Worm (Caenorhabditis elegans): ENCODE results near the gene C37C3.11.

C37C3.11 gene

DNA sequence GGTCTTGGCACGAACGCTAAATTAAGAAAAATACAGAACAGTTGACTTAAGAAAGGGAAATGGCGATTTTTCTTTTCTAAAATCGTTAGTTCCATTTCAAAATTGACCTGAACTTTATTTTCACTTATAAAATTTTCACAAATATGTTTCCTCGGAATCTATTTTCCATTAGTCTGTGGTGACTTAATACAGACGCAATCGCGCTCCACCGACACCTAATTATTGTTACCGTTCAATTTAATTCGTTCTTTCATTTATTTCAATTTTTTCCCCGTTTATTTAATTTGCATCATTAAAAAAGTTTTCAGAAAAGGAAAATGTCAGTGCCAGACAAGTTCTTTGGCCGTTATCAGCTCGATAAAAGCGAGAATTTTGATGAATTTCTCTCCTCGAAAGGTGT is 44.3 kb downstream of the C37C3.11 start, which contains the start of gene lbp-4 (continued):
- TF ChIP-seq set-16 (GFP tag; IDR thresholded peaks at IDR 0.05) (no peak), T20F7.1 (GFP tag; optimal IDR thresholded peaks at IDR 0.05) (no peak), F37D6.2 (tag; optimal IDR thresholded peaks at IDR 0.05) (no peak), ama-1 (optimal IDR thresholded peaks at IDR 0.05) (no peak), madf-9 (GFP tag; conservative IDR thresholded peaks at IDR 0.05) (no peak), pqm-1 (tag; optimal IDR thresholded peaks at IDR 0.05) (peak; percentile 56), nhr-28 (tag; optimal IDR thresholded peaks at IDR 0.05) (peak; percentile 32), snpc-1.2 (GFP tag; IDR thresholded peaks at IDR 0.05) (no peak), zfp-3 (GFP tag; conservative IDR thresholded peaks at IDR 0.05) (no peak), lin-15B (tag; optimal IDR thresholded peaks at IDR 0.05) (no peak), lir-3 (tag; optimal IDR thresholded peaks at IDR 0.05) (no peak), ceh-62 (tag; optimal IDR thresholded peaks at IDR 0.05) (no peak), duxl-1 (tag; optimal IDR thresholded peaks at IDR 0.05; ENCODE audit: poor library complexity) (no peak), lim-7 (GFP tag; IDR thresholded peaks at IDR 0.05) (no peak), aly-2 (tag; optimal IDR thresholded peaks at IDR 0.05) (no peak), spr-1 (tag; optimal IDR thresholded peaks at IDR 0.05) (no peak), egl-27 (tag; optimal IDR thresholded peaks at IDR 0.05) (no peak), hif-1 (tag; optimal IDR thresholded peaks at IDR 0.05) (peak in 1 of 2 experiments; percentile 46), ces-1 (GFP tag; optimal IDR thresholded peaks at IDR 0.05) (no peak), nhr-76 (tag; optimal IDR thresholded peaks at IDR 0.05) (no peak), zfp-2 (tag; optimal IDR thresholded peaks at IDR 0.05) (no peak), mep-1 (tag; optimal IDR thresholded peaks at IDR 0.05) (peak; percentile 61), Y5F2A.4 (GFP tag; optimal IDR thresholded peaks at IDR 0.05) (no peak), nhr-42 (GFP tag; IDR thresholded peaks at IDR 0.05) (no peak), lin-1 (GFP tag; IDR thresholded peaks at IDR 0.05) (no peak), unc-39 (tag; optimal IDR thresholded peaks at IDR 0.05) (no peak), Y75B8A.6 (GFP tag; IDR thresholded peaks at IDR 0.05) (no peak), lin-39 (tag; optimal IDR thresholded peaks at IDR 0.05) (no peak), snpc-4 (tag; optimal IDR thresholded peaks at IDR 0.05) (no peak), nhr-77 (tag; optimal IDR thresholded peaks at IDR 0.05) (peak; percentile 57), mxl-2 (GFP tag; conservative IDR thresholded peaks at IDR 0.05) (no peak), mxl-3 (GFP tag; optimal IDR thresholded peaks at IDR 0.05) (no peak), mes-2 (tag; optimal IDR thresholded peaks at IDR 0.05; ENCODE audit: poor library complexity, severe bottlenecking) (peak; percentile 89), T26A8.4 (GFP tag; IDR thresholded peaks at IDR 0.05) (no peak), hmg-1.1 (GFP tag; IDR thresholded peaks at IDR 0.05) (no peak), fos-1 (tag; optimal IDR thresholded peaks at IDR 0.05) (no peak), tra-1 (GFP tag; IDR thresholded peaks at IDR 0.05) (no peak), madf-5 (GFP tag; IDR thresholded peaks at IDR 0.05) (no peak), ctbp-1 (GFP tag; IDR thresholded peaks at IDR 0.05) (no peak), nhr-48 (tag; optimal IDR thresholded peaks at IDR 0.05) (no peak), arid-1 (GFP tag; conservative IDR thresholded peaks at IDR 0.05) (no peak), dve-1 (tag; optimal IDR thresholded peaks at IDR 0.05; ENCODE audit: insufficient read depth) (no peak), nhr-25 (tag; optimal IDR thresholded peaks at IDR 0.05; ENCODE audit: borderline replicate concordance, insufficient read depth) (no peak)

DNA sequence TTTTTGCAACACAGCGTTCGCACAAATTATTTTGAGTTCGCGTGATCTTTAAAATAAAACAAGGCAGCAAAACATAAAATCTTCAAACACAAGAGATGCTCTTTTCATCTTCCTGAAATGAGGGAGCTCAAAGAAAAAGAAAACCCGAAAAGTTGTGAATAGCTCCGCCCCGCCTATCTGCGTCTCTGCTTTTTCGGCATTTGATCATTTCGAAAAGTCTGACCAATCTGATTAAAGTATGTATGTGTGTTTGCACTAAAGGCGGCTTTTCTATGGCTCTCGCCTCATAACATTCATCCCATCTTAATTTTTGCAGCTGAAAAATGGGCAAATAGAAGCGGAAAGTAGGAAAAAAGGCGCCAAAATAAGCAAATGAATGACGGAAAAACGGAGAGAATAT is 45.0 kb downstream of the C37C3.11 start:
- TF ChIP-seq fkh-10 (GFP tag; optimal IDR thresholded peaks at IDR 0.05) (peak; percentile 19), attf-4 (tag; optimal IDR thresholded peaks at IDR 0.05) (no peak)

Measured in whole organism, L4 larva.